Fruit fly (Drosophila melanogaster): Measurements from ENCODE around the gene CG42655.
A peak's percentile ranks its signal among the peaks of the same experiment; 100 is the strongest.

The CG42655 gene

DNA sequence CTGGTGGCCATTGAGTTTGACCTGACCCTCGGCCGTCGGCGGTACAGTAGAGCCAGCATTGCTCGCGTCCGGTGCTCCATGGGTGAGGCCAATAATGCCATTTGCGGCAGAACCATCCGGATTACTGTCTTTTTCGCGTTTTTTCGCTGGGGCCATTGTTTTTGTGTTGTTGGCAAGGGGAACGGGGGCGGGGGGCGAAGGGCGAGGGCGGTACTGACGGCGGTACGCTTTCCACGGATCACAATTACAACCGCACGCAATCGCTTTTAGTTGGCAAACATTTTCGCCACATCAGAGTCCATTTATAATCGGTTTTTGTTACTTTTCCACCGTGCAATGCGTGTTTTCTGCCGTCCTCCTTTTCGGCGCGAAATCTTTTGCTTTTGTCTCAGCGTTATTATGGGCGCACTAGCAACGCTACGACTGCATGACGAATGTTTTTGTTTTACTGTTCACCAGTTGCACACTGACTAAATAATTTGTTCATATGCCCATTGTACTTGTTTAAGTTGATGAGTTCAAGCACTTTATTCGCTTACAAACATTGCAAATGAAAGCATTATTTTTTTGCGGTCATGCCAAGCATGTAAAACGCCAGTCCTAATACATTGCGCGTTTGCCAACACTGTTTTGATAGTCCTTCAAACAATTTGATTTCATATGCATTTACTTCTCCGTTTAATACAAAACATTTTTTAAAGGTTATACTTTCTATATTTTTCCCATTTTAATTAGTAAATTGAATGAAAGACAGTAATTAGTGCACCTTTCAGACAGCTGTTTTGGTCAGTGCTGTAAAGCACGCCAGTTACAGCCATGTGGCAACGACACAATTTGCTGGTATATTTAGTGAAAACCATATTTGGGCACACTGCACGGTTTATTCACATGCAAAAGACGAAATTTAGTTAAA is 30.4 kb downstream of the CG42655 start, which contains the start of gene Pfdn6 (continued):
- TF ChIP-seq HLHmδ (GFP tag; optimal IDR thresholded peaks at IDR 0.05) (no peak), ind (GFP tag; optimal IDR thresholded peaks at IDR 0.05) (peak; percentile 80), esg (GFP tag; conservative IDR thresholded peaks at IDR 0.05) (peak; percentile 83), CG12236 (GFP tag; optimal IDR thresholded peaks at IDR 0.05) (peak; percentile 17), CG9932 (GFP tag; IDR thresholded peaks at IDR 0.05) (peak; percentile 82), CG12071 (GFP tag; optimal IDR thresholded peaks at IDR 0.05) (no peak), CG14710 (tag; optimal IDR thresholded peaks at IDR 0.05) (peak; percentile 82), CG10321 (GFP tag; IDR thresholded peaks at IDR 0.05) (no peak), org-1 (GFP tag; optimal IDR thresholded peaks at IDR 0.05) (no peak), sna (GFP tag; IDR thresholded peaks at IDR 0.05; ENCODE audit: partially characterized antibody) (peak; percentile 72), pan (optimal IDR thresholded peaks at IDR 0.05) (no peak), pan (GFP tag; optimal IDR thresholded peaks at IDR 0.05 in 1 of 2, IDR thresholded peaks at IDR 0.05 in 1 of 2) (peak in 1 of 2 experiments; percentile 83), eyg (GFP tag; optimal IDR thresholded peaks at IDR 0.05) (peak; percentile 52), CG17328 (GFP tag; IDR thresholded peaks at IDR 0.05) (peak; percentile 68), tx (GFP tag; optimal IDR thresholded peaks at IDR 0.05) (peak; percentile 71), CG10366 (GFP tag; IDR thresholded peaks at IDR 0.05) (peak; percentile 82), inv (GFP tag; IDR thresholded peaks at IDR 0.05; ENCODE audit: partially characterized antibody) (peak; percentile 82), Atf3 (GFP tag; optimal IDR thresholded peaks at IDR 0.05) (peak; percentile 42), Xbp1 (GFP tag; optimal IDR thresholded peaks at IDR 0.05) (peak; percentile 84), run (tag; optimal IDR thresholded peaks at IDR 0.05) (peak; percentile 12), CG31365 (tag; optimal IDR thresholded peaks at IDR 0.05) (no peak), CG17186 (GFP tag; optimal IDR thresholded peaks at IDR 0.05) (peak; percentile 60), Bdp1 (GFP tag; optimal IDR thresholded peaks at IDR 0.05) (peak; percentile 78), Dref (GFP tag; IDR thresholded peaks at IDR 0.05) (0 out of 2 replicates have a peak, but pooled peaks have one; percentile 25), CG12219 (GFP tag; optimal IDR thresholded peaks at IDR 0.05) (no peak), CG4820 (GFP tag; optimal IDR thresholded peaks at IDR 0.05) (peak; percentile 56), CG4707 (GFP tag; optimal IDR thresholded peaks at IDR 0.05) (no peak), Doc2 (GFP tag; IDR thresholded peaks at IDR 0.05) (peak; percentile 61; the same call in 1 of the 2 replicates), otp (GFP tag; IDR thresholded peaks at IDR 0.05) (peak; percentile 55; the same call in 1 of the 3 replicates), cato (GFP tag; optimal IDR thresholded peaks at IDR 0.05; ENCODE audit: borderline replicate concordance) (peak; percentile 53), dmrt99B (tag; optimal IDR thresholded peaks at IDR 0.05) (no peak), CG14860 (GFP tag; IDR thresholded peaks at IDR 0.05; ENCODE audit: partially characterized antibody) (peak; percentile 74), ase (GFP tag; IDR thresholded peaks at IDR 0.05) (peak; percentile 69), Myb (GFP tag; optimal IDR thresholded peaks at IDR 0.05) (peak; percentile 65), CG18764 (GFP tag; optimal IDR thresholded peaks at IDR 0.05) (peak; percentile 92), CG3407 (GFP tag; optimal IDR thresholded peaks at IDR 0.05) (peak; percentile 53), CG6765 (GFP tag; optimal IDR thresholded peaks at IDR 0.05) (no peak), Ptx1 (GFP tag; IDR thresholded peaks at IDR 0.05) (peak; percentile 82), bcd (GFP tag; optimal IDR thresholded peaks at IDR 0.05) (peak; percentile 67), CoRest (tag; optimal IDR thresholded peaks at IDR 0.05) (peak; percentile 82), CG9876 (GFP tag; optimal IDR thresholded peaks at IDR 0.05) (peak; percentile 89), Scr (GFP tag; IDR thresholded peaks at IDR 0.05; ENCODE audit: partially characterized antibody) (peak; percentile 64), CG2712 (tag; optimal IDR thresholded peaks at IDR 0.05) (peak; percentile 77), CG34422 (GFP tag; IDR thresholded peaks at IDR 0.05) (peak; percentile 71; the same call in 1 of the 3 replicates), Hey (tag; optimal IDR thresholded peaks at IDR 0.05) (no peak), kay (GFP tag; optimal IDR thresholded peaks at IDR 0.05) (peak; percentile 50), Ets97D (GFP tag; optimal IDR thresholded peaks at IDR 0.05) (peak; percentile 75), mld (GFP tag; IDR thresholded peaks at IDR 0.05; ENCODE audit: partially characterized antibody) (0 out of 3 replicates have a peak, but pooled peaks have one; percentile 64)
